Worm (Caenorhabditis elegans) whole organism, L4 larva: ENCODE data around the gene agt-1.

ENCODE experiments used
- F37D6.2 ChIP-seq: sonication (generic microtip); optimal IDR thresholded peaks from 2 replicates; lab custom pipeline; 2016; ENCODE audit warnings: mild to moderate bottlenecking, missing genetic modification characterization, missing compliant biosample characterization
- F44E2.7 ChIP-seq: fragments of 200-800 bp; sonication (Bioruptor generic); IDR thresholded peaks from 2 replicates; pipeline ENCODE4 v2.1.2; 2022; ENCODE audit warnings: missing genetic modification characterization, missing compliant biosample characterization
- R02D3.7 ChIP-seq: fragments of 150-350 bp; sonication (generic microtip); optimal IDR thresholded peaks from 3 replicates; lab custom pipeline; 2014; ENCODE audit warnings: missing biosample characterization, missing genetic modification characterization
- T20F7.1 ChIP-seq: fragments of 200-800 bp; sonication (Bioruptor generic); optimal IDR thresholded peaks from 2 replicates; lab custom pipeline; 2018; ENCODE audit warnings: mild to moderate bottlenecking, missing genetic modification characterization, missing compliant biosample characterization
- Y105C5A.15 ChIP-seq: fragments of 200-800 bp; sonication (Bioruptor generic); IDR thresholded peaks from 2 replicates; pipeline ENCODE4 v1.3.6; 2022; ENCODE audit warnings: missing genetic modification characterization, missing compliant biosample characterization
- Y5F2A.4 ChIP-seq: fragments of 200-800 bp; sonication (Bioruptor generic); optimal IDR thresholded peaks from 2 replicates; lab custom pipeline; 2018; ENCODE audit warnings: mild to moderate bottlenecking, missing genetic modification characterization, missing compliant biosample characterization
- Y75B8A.6 ChIP-seq: fragments of 200-800 bp; sonication (Bioruptor generic); IDR thresholded peaks from 2 replicates; pipeline ENCODE4 v1.3.6; 2022; ENCODE audit warnings: missing genetic modification reagents, missing genetic modification characterization, missing compliant biosample characterization
- aha-1 ChIP-seq: fragments of 150-350 bp; peaks from one replicate; lab custom pipeline; 2014; ENCODE audit warnings: missing biosample characterization, missing genetic modification characterization
- arid-1 ChIP-seq: fragments of 200-800 bp; sonication (Bioruptor generic); conservative IDR thresholded peaks from 2 replicates; pipeline ENCODE4 v1.3.6; 2022; ENCODE audit warnings: missing genetic modification reagents, missing genetic modification characterization, missing compliant biosample characterization
- ceh-20 ChIP-seq: fragments of 200-800 bp; sonication (Bioruptor generic); IDR thresholded peaks from 2 replicates; pipeline ENCODE4 v1.3.6; 2022; ENCODE audit warnings: missing genetic modification reagents, missing genetic modification characterization, missing compliant biosample characterization
- ceh-28 ChIP-seq: fragments of 150-350 bp; optimal IDR thresholded peaks from 2 replicates; lab custom pipeline; 2014; ENCODE audit warnings: missing biosample characterization, missing genetic modification reagents, missing genetic modification characterization
- ceh-82 ChIP-seq: sonication (generic microtip); optimal IDR thresholded peaks from 2 replicates; lab custom pipeline; 2017; ENCODE audit warnings: missing biosample characterization, missing genetic modification characterization
- cey-2 ChIP-seq: sonication (generic microtip); optimal IDR thresholded peaks from 3 replicates; lab custom pipeline; 2017; ENCODE audit warnings: missing genetic modification characterization, mild to moderate bottlenecking, missing compliant biosample characterization, antibody characterized with exemption, borderline replicate concordance; ENCODE audit not compliant: insufficient read depth
- daf-16 ChIP-seq, 3 experiments: sonication (generic microtip); optimal IDR thresholded peaks; 2 replicates each; lab custom pipeline; 2016 to 2017; ENCODE audit warnings: missing genetic modification characterization in 3 of 3, missing genetic modification reagents in 3 of 3, mild to moderate bottlenecking in 2 of 3, missing compliant biosample characterization in 2 of 3, missing biosample characterization in 1 of 3, moderate library complexity in 1 of 3
- daf-8 ChIP-seq: fragments of 200-800 bp; sonication (Bioruptor generic); IDR thresholded peaks from 2 replicates; pipeline ENCODE4 v1.3.6; 2022; ENCODE audit warnings: missing genetic modification characterization, missing compliant biosample characterization
- duxl-1 ChIP-seq: sonication (generic microtip); optimal IDR thresholded peaks from 2 replicates; lab custom pipeline; 2016; ENCODE audit warnings: mild to moderate bottlenecking, missing genetic modification characterization, moderate library complexity, missing compliant biosample characterization; ENCODE audit not compliant: poor library complexity
- dve-1 ChIP-seq: sonication (generic microtip); optimal IDR thresholded peaks from 2 replicates; lab custom pipeline; 2017; ENCODE audit warnings: antibody characterized with exemption, mild to moderate bottlenecking, missing genetic modification characterization, missing compliant biosample characterization; ENCODE audit not compliant: insufficient read depth
- hif-1 ChIP-seq, 2 experiments: sonication (generic microtip); optimal IDR thresholded peaks; 2 replicates each; lab custom pipeline; 2016 to 2017; ENCODE audit warnings: missing compliant biosample characterization in 2 of 2, missing genetic modification characterization in 2 of 2, missing genetic modification reagents in 2 of 2, missing genotype in 2 of 2, mild to moderate bottlenecking in 1 of 2
- hlh-11 ChIP-seq: fragments of 200-800 bp; sonication (Bioruptor generic); optimal IDR thresholded peaks from 2 replicates; lab custom pipeline; 2018; ENCODE audit warnings: mild to moderate bottlenecking, missing genetic modification characterization, missing compliant biosample characterization
- hlh-30 ChIP-seq: sonication (generic microtip); optimal IDR thresholded peaks from 2 replicates; lab custom pipeline; 2017; ENCODE audit warnings: antibody characterized with exemption, mild to moderate bottlenecking, missing genetic modification characterization, missing compliant biosample characterization; ENCODE audit not compliant: insufficient read depth
- hmg-1.1 ChIP-seq: fragments of 200-800 bp; sonication (Bioruptor generic); IDR thresholded peaks from 2 replicates; pipeline ENCODE4 v1.3.6; 2022; ENCODE audit warnings: missing genetic modification reagents, missing genetic modification characterization, missing compliant biosample characterization
- jun-1 ChIP-seq: fragments of 150-350 bp; optimal IDR thresholded peaks from 2 replicates; lab custom pipeline; 2014; ENCODE audit warnings: missing biosample characterization, missing genetic modification reagents, missing genetic modification characterization
- lin-13 ChIP-seq: fragments of 150-350 bp; optimal IDR thresholded peaks from 2 replicates; lab custom pipeline; 2014; ENCODE audit warnings: missing biosample characterization, missing genetic modification reagents, missing genetic modification characterization
- lin-38 ChIP-seq: fragments of 200-800 bp; sonication (Bioruptor generic); IDR thresholded peaks from 2 replicates; pipeline ENCODE4 v1.3.6; 2022; ENCODE audit warnings: missing genetic modification reagents, missing genetic modification characterization, missing compliant biosample characterization
- lsy-2 ChIP-seq, 2 experiments: fragments of 150-350 bp in 1 of 2; sonication (generic microtip) in 1 of 2; optimal IDR thresholded peaks; 2 replicates each; lab custom pipeline; 2014 to 2017; ENCODE audit warnings: missing biosample characterization in 2 of 2, missing genetic modification characterization in 2 of 2
- mep-1 ChIP-seq: fragments of 150-350 bp; sonication (generic microtip); optimal IDR thresholded peaks from 3 replicates; lab custom pipeline; 2014; ENCODE audit warnings: missing biosample characterization, missing genetic modification characterization
- mes-2 ChIP-seq: sonication (generic microtip); optimal IDR thresholded peaks from 2 replicates; lab custom pipeline; 2016; ENCODE audit warnings: missing genotype, mild to moderate bottlenecking, missing genetic modification characterization, missing compliant biosample characterization; ENCODE audit not compliant: poor library complexity, severe bottlenecking
- mxl-2 ChIP-seq: fragments of 200-800 bp; sonication (Bioruptor generic); conservative IDR thresholded peaks from 2 replicates; pipeline ENCODE4 v1.3.6; 2022; ENCODE audit warnings: missing genetic modification reagents, missing genetic modification characterization, missing compliant biosample characterization
- mxl-3 ChIP-seq: fragments of 200-800 bp; sonication (Bioruptor generic); optimal IDR thresholded peaks from 2 replicates; lab custom pipeline; 2018; ENCODE audit warnings: mild to moderate bottlenecking, missing genetic modification characterization, missing compliant biosample characterization
- nhr-10 ChIP-seq: fragments of 150-350 bp; optimal IDR thresholded peaks from 2 replicates; lab custom pipeline; 2014; ENCODE audit warnings: missing biosample characterization, missing genetic modification characterization
- nhr-102 ChIP-seq: sonication (generic microtip); optimal IDR thresholded peaks from 2 replicates; lab custom pipeline; 2016; ENCODE audit warnings: mild to moderate bottlenecking, missing genetic modification characterization, moderate library complexity, missing compliant biosample characterization
- nhr-11 ChIP-seq: fragments of 150-350 bp; optimal IDR thresholded peaks from 2 replicates; lab custom pipeline; 2014; ENCODE audit warnings: missing biosample characterization, missing genetic modification characterization
- nhr-111 ChIP-seq: fragments of 200-800 bp; sonication (Bioruptor generic); optimal IDR thresholded peaks from 2 replicates; lab custom pipeline; 2018; ENCODE audit warnings: mild to moderate bottlenecking, missing genetic modification characterization, missing compliant biosample characterization
- nhr-28 ChIP-seq: fragments of 150-350 bp; optimal IDR thresholded peaks from 2 replicates; lab custom pipeline; 2014; ENCODE audit warnings: missing biosample characterization, missing genetic modification characterization
- nhr-41 ChIP-seq: fragments of 200-800 bp; sonication (Bioruptor generic); IDR thresholded peaks from 2 replicates; pipeline ENCODE4 v1.3.6; 2022; ENCODE audit warnings: missing genetic modification reagents, missing genetic modification characterization, missing compliant biosample characterization
- nhr-42 ChIP-seq: fragments of 200-800 bp; sonication (Bioruptor generic); IDR thresholded peaks from 2 replicates; pipeline ENCODE4 v1.3.6; 2022; ENCODE audit warnings: missing genetic modification characterization, missing compliant biosample characterization
- nhr-48 ChIP-seq: sonication (generic microtip); optimal IDR thresholded peaks from 2 replicates; lab custom pipeline; 2016; ENCODE audit warnings: mild to moderate bottlenecking, missing genetic modification characterization, missing compliant biosample characterization
- nhr-76 ChIP-seq: fragments of 150-350 bp; optimal IDR thresholded peaks from 2 replicates; lab custom pipeline; 2014; ENCODE audit warnings: missing biosample characterization, missing genetic modification characterization
- nhr-77 ChIP-seq: fragments of 150-350 bp; optimal IDR thresholded peaks from 2 replicates; lab custom pipeline; 2014; ENCODE audit warnings: missing biosample characterization, missing genetic modification characterization
- pha-4 ChIP-seq, 2 experiments: fragments of 150-350 bp in 1 of 2; fragments of 200-800 bp in 1 of 2; sonication (Bioruptor generic) in 1 of 2; IDR thresholded peaks in 1 of 2; optimal IDR thresholded peaks in 1 of 2; 2 replicates each; pipeline versions ENCODE4 v1.3.6 to Lab custom; 2014 to 2022; ENCODE audit warnings: missing genetic modification characterization in 2 of 2, missing genetic modification reagents in 2 of 2, missing biosample characterization in 1 of 2, missing compliant biosample characterization in 1 of 2
- php-3 ChIP-seq: fragments of 200-800 bp; sonication (Bioruptor generic); IDR thresholded peaks from 2 replicates; pipeline ENCODE4 v1.3.6; 2022; ENCODE audit warnings: missing genetic modification reagents, missing genetic modification characterization, missing compliant biosample characterization
- pqm-1 ChIP-seq: sonication (generic microtip); optimal IDR thresholded peaks from 2 replicates; lab custom pipeline; 2017; ENCODE audit warnings: missing biosample characterization, missing genetic modification characterization
- tra-1 ChIP-seq: fragments of 200-800 bp; sonication (Bioruptor generic); IDR thresholded peaks from 2 replicates; pipeline ENCODE4 v1.3.6; 2022; ENCODE audit warnings: missing genetic modification reagents, missing genetic modification characterization, missing compliant biosample characterization
- unc-130 ChIP-seq: sonication (generic microtip); optimal IDR thresholded peaks from 2 replicates; lab custom pipeline; 2016; ENCODE audit warnings: missing genetic modification reagents, missing genetic modification characterization, missing compliant biosample characterization
- unc-62 ChIP-seq, 3 experiments: fragments of 150-350 bp in 1 of 3; sonication (generic microtip); optimal IDR thresholded peaks in 2 of 3; peaks in 1 of 3; 1 replicate in 1 of 3; 2 replicates in 2 of 3; lab custom pipeline; 2014 to 2017; ENCODE audit warnings: missing biosample characterization in 3 of 3, missing genetic modification characterization in 3 of 3, missing genetic modification reagents in 3 of 3, missing genotype in 1 of 3
- zfp-3 ChIP-seq: fragments of 200-800 bp; sonication (Bioruptor generic); conservative IDR thresholded peaks from 2 replicates; pipeline ENCODE4 v1.3.6; 2022; ENCODE audit warnings: missing genetic modification reagents, missing genetic modification characterization, missing compliant biosample characterization

Gene agt-1

ce11 chrIV:13318773-13319172 is 50.4 kb downstream of the agt-1 start (continued):
- peak; percentile 62 for TF ChIP-seq mes-2 (tag; lab: Kevin White, UChicago)
- TF ChIP-seq nhr-102 (tag; lab: Kevin White, UChicago) = peak; percentile 67
- TF ChIP-seq php-3 (GFP tag; lab: Robert Waterston, UW) = peak; percentile 81; the same call in 1 of the 2 replicates
- TF ChIP-seq daf-8 (GFP tag; lab: Robert Waterston, UW) = no peak
- peak; percentile 92 for TF ChIP-seq nhr-48 (tag; lab: Kevin White, UChicago)
- peak; percentile 43 for TF ChIP-seq lin-38 (GFP tag; lab: Robert Waterston, UW)
- TF ChIP-seq Y5F2A.4 (GFP tag; lab: Kevin White, UChicago) = no peak
- peak in 1 of 2 experiments; percentile 41 for TF ChIP-seq hif-1 (tag; optimal IDR thresholded peaks at IDR 0.05; lab: Kevin White, UChicago)
- peak; percentile 91 for TF ChIP-seq mep-1 (tag; lab: Kevin White, UChicago)
- peak; percentile 83 for TF ChIP-seq T20F7.1 (GFP tag; lab: Kevin White, UChicago)
- TF ChIP-seq nhr-111 (GFP tag; lab: Kevin White, UChicago) = no peak
- TF ChIP-seq daf-16 (GFP tag; optimal IDR thresholded peaks at IDR 0.05; lab: Kevin White, UChicago) = no peak
- TF ChIP-seq daf-16 (tag; optimal IDR thresholded peaks at IDR 0.05; lab: Kevin White, UChicago) = peak; percentile 94
- TF ChIP-seq Y75B8A.6 (GFP tag; lab: Robert Waterston, UW) = 0 out of 2 replicates have a peak, but pooled peaks have one; percentile 12
- no peak for TF ChIP-seq unc-130 (GFP tag; lab: Kevin White, UChicago)
- TF ChIP-seq ceh-82 (tag; lab: Kevin White, UChicago) = no peak
- peak; percentile 93 for TF ChIP-seq hlh-11
- no peak for TF ChIP-seq lin-13 (GFP tag; lab: Kevin White, UChicago)
- TF ChIP-seq cey-2 = peak; percentile 5
- TF ChIP-seq arid-1 (GFP tag; lab: Robert Waterston, UW) = 0 out of 2 replicates have a peak, but pooled peaks have one; percentile 50
- TF ChIP-seq pqm-1 (tag; lab: Kevin White, UChicago) = peak; percentile 88
- peak; percentile 98 for TF ChIP-seq aha-1 (tag; lab: Kevin White, UChicago)
- peak; percentile 43; the same call in 1 of the 2 replicates for TF ChIP-seq ceh-20 (GFP tag; lab: Robert Waterston, UW)
- TF ChIP-seq dve-1 (tag; lab: Kevin White, UChicago) = peak; percentile 98
- 0 out of 2 replicates have a peak, but pooled peaks have one; percentile 14 for TF ChIP-seq nhr-41
- TF ChIP-seq F44E2.7 (GFP tag; lab: Robert Waterston, UW) = no peak
- peak; percentile 22 for TF ChIP-seq mxl-3 (GFP tag; lab: Kevin White, UChicago)
- TF ChIP-seq tra-1 (GFP tag; lab: Robert Waterston, UW) = no peak
- TF ChIP-seq Y105C5A.15 (GFP tag; lab: Robert Waterston, UW) = 0 out of 2 replicates have a peak, but pooled peaks have one; percentile 11
- peak; percentile 91; the same call in 1 of the 2 replicates for TF ChIP-seq zfp-3 (GFP tag; lab: Robert Waterston, UW)
- TF ChIP-seq nhr-76 (tag; lab: Kevin White, UChicago) = peak; percentile 54
- peak; percentile 59 for TF ChIP-seq jun-1 (tag; lab: Kevin White, UChicago)
- TF ChIP-seq nhr-77 = peak; percentile 95
- peak; percentile 65 to 71 for TF ChIP-seq lsy-2 (tag; optimal IDR thresholded peaks at IDR 0.05; lab: Kevin White, UChicago)
- no peak for TF ChIP-seq mxl-2
- no peak for TF ChIP-seq R02D3.7 (tag; lab: Kevin White, UChicago)
- TF ChIP-seq F37D6.2 (tag; lab: Kevin White, UChicago) = no peak
- TF ChIP-seq hmg-1.1 (GFP tag; lab: Robert Waterston, UW) = no peak
- TF ChIP-seq nhr-11 (tag; lab: Kevin White, UChicago) = peak; percentile 56
- TF ChIP-seq duxl-1 (tag; lab: Kevin White, UChicago) = peak; percentile 68
- TF ChIP-seq ceh-28 (tag; lab: Kevin White, UChicago) = no peak
- TF ChIP-seq hlh-30 (tag; lab: Kevin White, UChicago) = peak; percentile 61
- peak in 1 of 2 experiments; percentile 88 for TF ChIP-seq unc-62 (GFP tag; optimal IDR thresholded peaks at IDR 0.05 in 1 of 2; lab: Kevin White, UChicago)
- no peak for TF ChIP-seq unc-62 (tag; optimal IDR thresholded peaks at IDR 0.05; lab: Kevin White, UChicago)
- TF ChIP-seq nhr-10 (tag; lab: Kevin White, UChicago) = peak; percentile 90
- TF ChIP-seq nhr-42 (GFP tag; lab: Robert Waterston, UW) = 0 out of 2 replicates have a peak, but pooled peaks have one; percentile 48
- peak; percentile 99 for TF ChIP-seq nhr-28
- 0 out of 2 replicates have a peak, but pooled peaks have one; percentile 45 for TF ChIP-seq pha-4 (GFP tag; IDR thresholded peaks at IDR 0.05; lab: Robert Waterston, UW)
- TF ChIP-seq pha-4 (tag; optimal IDR thresholded peaks at IDR 0.05; lab: Kevin White, UChicago) = no peak
